Fruit fly (Drosophila melanogaster): ENCODE results near the gene CG14072.

dm6 chr2L:10965962-10966361, 29.5 kb downstream of the CG14072 start:
- no peak for TF ChIP-seq CTCF (optimal IDR thresholded peaks at IDR 0.05)
- no peak for TF ChIP-seq CG8478 (optimal IDR thresholded peaks at IDR 0.05)
